Worm (Caenorhabditis elegans): ENCODE measurements around the gene eif-3.F.
A peak's percentile ranks its signal among the peaks of the same experiment; 100 is the strongest.

The eif-3.F gene

ce11 chrII:9322870-9323349 lies 8.5 kb upstream of the eif-3.F start, which contains the start of gene rab-39 (continued):
- no peak for TF ChIP-seq elt-2 (tag; optimal IDR thresholded peaks at IDR 0.05)
- TF ChIP-seq ces-1 (GFP tag; optimal IDR thresholded peaks at IDR 0.05) = no peak
- TF ChIP-seq tlp-1 (tag; optimal IDR thresholded peaks at IDR 0.05) = no peak
- TF ChIP-seq efl-3 (GFP tag; optimal IDR thresholded peaks at IDR 0.05) = no peak
- no peak for TF ChIP-seq egl-13 (tag; optimal IDR thresholded peaks at IDR 0.05)
- no peak for TF ChIP-seq egl-27 (tag; optimal IDR thresholded peaks at IDR 0.05)
- no peak for TF ChIP-seq nhr-28 (tag; optimal IDR thresholded peaks at IDR 0.05)
- no peak for TF ChIP-seq mdl-1 (tag; optimal IDR thresholded peaks at IDR 0.05)
- peak; percentile 45 for TF ChIP-seq blmp-1 (tag; optimal IDR thresholded peaks at IDR 0.05)
- no peak for TF ChIP-seq lin-15B (tag; optimal IDR thresholded peaks at IDR 0.05)
- TF ChIP-seq lin-39 (tag; optimal IDR thresholded peaks at IDR 0.05) = no peak
- peak; percentile 33 for TF ChIP-seq dsc-1 (tag; optimal IDR thresholded peaks at IDR 0.05)
- no peak for TF ChIP-seq unc-98 (GFP tag; IDR thresholded peaks at IDR 0.05)
- TF ChIP-seq nhr-47 (tag; optimal IDR thresholded peaks at IDR 0.05) = peak; percentile 23
- TF ChIP-seq C34B4.2 (tag; optimal IDR thresholded peaks at IDR 0.05) = no peak
- TF ChIP-seq nhr-19 (GFP tag; conservative IDR thresholded peaks at IDR 0.05) = no peak
- no peak for TF ChIP-seq aly-2 (tag; optimal IDR thresholded peaks at IDR 0.05)
- TF ChIP-seq ama-1 (optimal IDR thresholded peaks at IDR 0.05) = no peak
- no peak for TF ChIP-seq grh-1 (GFP tag; IDR thresholded peaks at IDR 0.05)
- peak; percentile 15 to 30 for TF ChIP-seq efl-1 (optimal IDR thresholded peaks at IDR 0.05)
- TF ChIP-seq efl-1 (GFP tag; optimal IDR thresholded peaks at IDR 0.05 in 1 of 2) = peak; percentile 40 to 83
- TF ChIP-seq pax-3 (tag; optimal IDR thresholded peaks at IDR 0.05) = no peak
- no peak for TF ChIP-seq unc-30 (tag; optimal IDR thresholded peaks at IDR 0.05)
- peak; percentile 22 to 53 (median 31) for TF ChIP-seq dpl-1 (GFP tag; optimal IDR thresholded peaks at IDR 0.05)
- no peak for TF ChIP-seq rnt-1 (tag; optimal IDR thresholded peaks at IDR 0.05)
- peak; percentile 32 for TF ChIP-seq skn-1 (tag; optimal IDR thresholded peaks at IDR 0.05)
- peak; percentile 65 for TF ChIP-seq mep-1 (tag; optimal IDR thresholded peaks at IDR 0.05)
- peak; percentile 30 for TF ChIP-seq nhr-71 (tag; optimal IDR thresholded peaks at IDR 0.05)
- TF ChIP-seq ceh-90 (tag; optimal IDR thresholded peaks at IDR 0.05) = no peak
- no peak for TF ChIP-seq F16B12.6 (tag; optimal IDR thresholded peaks at IDR 0.05)
- TF ChIP-seq sptf-1 (tag; optimal IDR thresholded peaks at IDR 0.05) = no peak
- TF ChIP-seq isw-1 (GFP tag; IDR thresholded peaks at IDR 0.05) = no peak

ce11 chrII:9323660-9324059 lies 7.8 kb upstream of the eif-3.F start, which contains the start of gene egli-1:
TSS of gene egli-1 (plus strand) at chrII:9323960.
- TF ChIP-seq ztf-11 (tag; optimal IDR thresholded peaks at IDR 0.05) (no peak), mep-1 (tag; optimal IDR thresholded peaks at IDR 0.05) (no peak), dsc-1 (tag; optimal IDR thresholded peaks at IDR 0.05) (peak; percentile 18)

ce11 chrII:9324824-9325351 lies 6.6 kb upstream of the eif-3.F start, which contains the start of gene eat-3:
TSS of gene eat-3 (plus strand) at chrII:9324874.
- no peak for TF ChIP-seq nhr-76 (tag; optimal IDR thresholded peaks at IDR 0.05)
- TF ChIP-seq lin-14 (GFP tag; optimal IDR thresholded peaks at IDR 0.05) = peak; percentile 56
- TF ChIP-seq efl-1 (optimal IDR thresholded peaks at IDR 0.05) = no peak
- peak in 1 of 2 experiments; percentile 7 for TF ChIP-seq efl-1 (GFP tag; optimal IDR thresholded peaks at IDR 0.05 in 1 of 2)
- peak; percentile 27 for TF ChIP-seq nhr-71 (tag; optimal IDR thresholded peaks at IDR 0.05)
- peak; percentile 19 for TF ChIP-seq mep-1 (tag; optimal IDR thresholded peaks at IDR 0.05)
- peak in 1 of 2 experiments; percentile 40 for TF ChIP-seq lsy-2 (tag; optimal IDR thresholded peaks at IDR 0.05)

ce11 chrII:9325555-9325954 lies 5.9 kb upstream of the eif-3.F start:
- TF ChIP-seq dpl-1 (GFP tag; optimal IDR thresholded peaks at IDR 0.05) (no peak), isw-1 (GFP tag; IDR thresholded peaks at IDR 0.05) (no peak), elt-2 (tag; optimal IDR thresholded peaks at IDR 0.05) (peak; percentile 20), hlh-17 (GFP tag; optimal IDR thresholded peaks at IDR 0.05; ENCODE audit: borderline replicate concordance) (no peak)
